Fruit fly (Drosophila melanogaster): ENCODE results near the gene CG12539.

The CG12539 gene

dm6 chrX:14824690-14825469, 19.7 kb downstream of the CG12539 start:
- TF ChIP-seq CG34406 (GFP tag; optimal IDR thresholded peaks at IDR 0.05), result no peak
- TF ChIP-seq svp (GFP tag), result peak; percentile 62
- TF ChIP-seq achi (GFP tag; optimal IDR thresholded peaks at IDR 0.05), result no peak
- no peak for TF ChIP-seq CG10669 (GFP tag; optimal IDR thresholded peaks at IDR 0.05)

- TF ChIP-seq CG32006 (GFP tag; optimal IDR thresholded peaks at IDR 0.05) (peak; percentile 73), ss (GFP tag; optimal IDR thresholded peaks at IDR 0.05) (no peak), Lpt (GFP tag; optimal IDR thresholded peaks at IDR 0.05) (peak; percentile 37), CG10669 (GFP tag; optimal IDR thresholded peaks at IDR 0.05) (no peak), CG11294 (GFP tag; IDR thresholded peaks at IDR 0.05) (peak; percentile 45; the same call in 1 of the 2 replicates), acj6 (GFP tag; optimal IDR thresholded peaks at IDR 0.05) (peak; percentile 7), CG9139 (GFP tag; optimal IDR thresholded peaks at IDR 0.05) (no peak), CG15336 (GFP tag; IDR thresholded peaks at IDR 0.05) (peak; percentile 89), dsx (GFP tag; optimal IDR thresholded peaks at IDR 0.05; ENCODE audit: poor library complexity, severe bottlenecking) (no peak), OdsH (GFP tag; optimal IDR thresholded peaks at IDR 0.05) (peak; percentile 30), CG6808 (GFP tag; optimal IDR thresholded peaks at IDR 0.05) (no peak), Sox14 (GFP tag; optimal IDR thresholded peaks at IDR 0.05) (no peak), salr (GFP tag; optimal IDR thresholded peaks at IDR 0.05) (no peak), CG10631 (GFP tag; optimal IDR thresholded peaks at IDR 0.05) (peak; percentile 11), Hr4 (GFP tag; optimal IDR thresholded peaks at IDR 0.05) (peak; percentile 63), CG6276 (GFP tag; optimal IDR thresholded peaks at IDR 0.05) (peak; percentile 73), fkh (GFP tag; optimal IDR thresholded peaks at IDR 0.05) (no peak), Eip75B (GFP tag; optimal IDR thresholded peaks at IDR 0.05) (no peak), achi (GFP tag; optimal IDR thresholded peaks at IDR 0.05) (peak; percentile 27), eg (GFP tag; IDR thresholded peaks at IDR 0.05) (peak; percentile 76), Gug (GFP tag; IDR thresholded peaks at IDR 0.05) (peak; percentile 26; the same call in 1 of the 2 replicates), lz (GFP tag; optimal IDR thresholded peaks at IDR 0.05) (no peak), topi (GFP tag; optimal IDR thresholded peaks at IDR 0.05) (no peak), dac (GFP tag; optimal IDR thresholded peaks at IDR 0.05) (peak; percentile 31), CG8119 (GFP tag; IDR thresholded peaks at IDR 0.05) (peak; percentile 80), CG34406 (GFP tag; optimal IDR thresholded peaks at IDR 0.05) (no peak), net (GFP tag; optimal IDR thresholded peaks at IDR 0.05) (peak; percentile 29), CG31627 (GFP tag; optimal IDR thresholded peaks at IDR 0.05) (no peak), pdm3 (GFP tag; optimal IDR thresholded peaks at IDR 0.05) (peak; percentile 45), CG3919 (GFP tag; optimal IDR thresholded peaks at IDR 0.05) (peak; percentile 22), CG4318 (GFP tag; optimal IDR thresholded peaks at IDR 0.05) (peak; percentile 27), Ets96B (tag; optimal IDR thresholded peaks at IDR 0.05) (no peak), fd59A (GFP tag; optimal IDR thresholded peaks at IDR 0.05) (no peak), CG6163 (GFP tag; IDR thresholded peaks at IDR 0.05) (peak; percentile 52; the same call in 2 of the 3 replicates), Eip93F (GFP tag; optimal IDR thresholded peaks at IDR 0.05) (no peak)
These were observed 32.3 kb downstream of the CG12539 start for dm6 chrX:14812239-14812638.

- no peak for TF ChIP-seq CG6854 (GFP tag; optimal IDR thresholded peaks at IDR 0.05)
- TF ChIP-seq CG10631 (GFP tag; optimal IDR thresholded peaks at IDR 0.05), result no peak
- TF ChIP-seq CG1621 (tag; optimal IDR thresholded peaks at IDR 0.05), result no peak
- peak; percentile 12 for TF ChIP-seq Ets96B (tag; optimal IDR thresholded peaks at IDR 0.05)
- TF ChIP-seq achi (GFP tag; optimal IDR thresholded peaks at IDR 0.05), result peak; percentile 13
- peak; percentile 75 for TF ChIP-seq svp (GFP tag)
- peak; percentile 47 for TF ChIP-seq Eip78C (GFP tag)
- TF ChIP-seq CG34406 (GFP tag; optimal IDR thresholded peaks at IDR 0.05), result peak; percentile 42
- no peak for TF ChIP-seq Eip93F (GFP tag; optimal IDR thresholded peaks at IDR 0.05)
- TF ChIP-seq ss (GFP tag; optimal IDR thresholded peaks at IDR 0.05), result no peak
- no peak for TF ChIP-seq Eip75B (GFP tag; optimal IDR thresholded peaks at IDR 0.05)
- no peak for TF ChIP-seq dsx (GFP tag; optimal IDR thresholded peaks at IDR 0.05; ENCODE audit: poor library complexity, severe bottlenecking)
- TF ChIP-seq Hr39 (GFP tag; optimal IDR thresholded peaks at IDR 0.05), result no peak
- no peak for TF ChIP-seq Lpt (GFP tag; optimal IDR thresholded peaks at IDR 0.05)
- TF ChIP-seq CG6808 (GFP tag; optimal IDR thresholded peaks at IDR 0.05), result no peak
- TF ChIP-seq Sox15 (GFP tag; optimal IDR thresholded peaks at IDR 0.05), result no peak
- peak; percentile 28 for TF ChIP-seq acj6 (GFP tag; optimal IDR thresholded peaks at IDR 0.05)
- TF ChIP-seq dac (GFP tag; optimal IDR thresholded peaks at IDR 0.05), result no peak
- no peak for TF ChIP-seq CG8319 (GFP tag; optimal IDR thresholded peaks at IDR 0.05)
- TF ChIP-seq esn (GFP tag; optimal IDR thresholded peaks at IDR 0.05), result peak; percentile 40
- TF ChIP-seq CG8119 (GFP tag; IDR thresholded peaks at IDR 0.05), result no peak
- peak; percentile 20 for TF ChIP-seq Smox (GFP tag; optimal IDR thresholded peaks at IDR 0.05)
- TF ChIP-seq CG6163 (GFP tag; IDR thresholded peaks at IDR 0.05), result no peak
- peak; percentile 2 for TF ChIP-seq topi (GFP tag; optimal IDR thresholded peaks at IDR 0.05)
- no peak for TF ChIP-seq spab (GFP tag; optimal IDR thresholded peaks at IDR 0.05)
- TF ChIP-seq lz (GFP tag; optimal IDR thresholded peaks at IDR 0.05), result peak; percentile 17
These were observed 34.1 kb downstream of the CG12539 start for dm6 chrX:14810433-14810832.

Data from whole organism, prepupa.